Worm (Caenorhabditis elegans) whole organism, L3 larva: ENCODE measurements around the gene dod-21.

Experiments used
- ama-1 ChIP-seq: fragments of 150-350 bp; optimal IDR thresholded peaks from 2 replicates; lab custom pipeline; 2018
- elt-2 ChIP-seq: sonication (generic microtip); optimal IDR thresholded peaks from 2 replicates; lab custom pipeline; 2016; ENCODE audit warnings: missing genetic modification reagents, mild to moderate bottlenecking, missing genetic modification characterization, missing compliant biosample characterization
- eor-1 ChIP-seq, 2 experiments: fragments of 150-350 bp; optimal IDR thresholded peaks; 2 replicates each; lab custom pipeline; 2014 to 2018; ENCODE audit warnings: missing biosample characterization in 2 of 2, missing genetic modification characterization in 2 of 2
- fkh-10 ChIP-seq: sonication (generic microtip); optimal IDR thresholded peaks from 2 replicates; lab custom pipeline; 2017; ENCODE audit warnings: missing biosample characterization, missing genetic modification reagents, missing genetic modification characterization
- fos-1 ChIP-seq: fragments of 150-350 bp; optimal IDR thresholded peaks from 2 replicates; lab custom pipeline; 2014; ENCODE audit warnings: missing biosample characterization, missing genetic modification characterization
- jun-1 ChIP-seq: fragments of 150-350 bp; optimal IDR thresholded peaks from 2 replicates; lab custom pipeline; 2014; ENCODE audit warnings: missing biosample characterization, missing genetic modification reagents, missing genetic modification characterization
- lin-39 ChIP-seq: fragments of 150-350 bp; optimal IDR thresholded peaks from 2 replicates; lab custom pipeline; 2018; ENCODE audit warnings: missing biosample characterization, missing genetic modification reagents, missing genetic modification characterization
- mdl-1 ChIP-seq: fragments of 150-350 bp; optimal IDR thresholded peaks from 2 replicates; lab custom pipeline; 2014; ENCODE audit warnings: missing biosample characterization, missing genetic modification characterization
- nhr-11 ChIP-seq: fragments of 150-350 bp; optimal IDR thresholded peaks from 2 replicates; lab custom pipeline; 2014; ENCODE audit warnings: missing biosample characterization, missing genetic modification characterization
- nhr-237 ChIP-seq: fragments of 150-350 bp; optimal IDR thresholded peaks from 2 replicates; lab custom pipeline; 2014; ENCODE audit warnings: missing biosample characterization, missing genetic modification characterization
- nhr-25 ChIP-seq: sonication (generic microtip); optimal IDR thresholded peaks from 2 replicates; lab custom pipeline; 2017; ENCODE audit warnings: missing biosample characterization, missing genetic modification characterization
- pha-4 ChIP-seq: fragments of 150-350 bp; optimal IDR thresholded peaks from 2 replicates; lab custom pipeline; 2014; ENCODE audit warnings: missing biosample characterization, missing genetic modification reagents, missing genetic modification characterization
- pqm-1 ChIP-seq: fragments of 150-350 bp; optimal IDR thresholded peaks from 2 replicates; lab custom pipeline; 2017; ENCODE audit warnings: missing biosample characterization, missing genetic modification characterization, inconsistent platforms

DNA sequence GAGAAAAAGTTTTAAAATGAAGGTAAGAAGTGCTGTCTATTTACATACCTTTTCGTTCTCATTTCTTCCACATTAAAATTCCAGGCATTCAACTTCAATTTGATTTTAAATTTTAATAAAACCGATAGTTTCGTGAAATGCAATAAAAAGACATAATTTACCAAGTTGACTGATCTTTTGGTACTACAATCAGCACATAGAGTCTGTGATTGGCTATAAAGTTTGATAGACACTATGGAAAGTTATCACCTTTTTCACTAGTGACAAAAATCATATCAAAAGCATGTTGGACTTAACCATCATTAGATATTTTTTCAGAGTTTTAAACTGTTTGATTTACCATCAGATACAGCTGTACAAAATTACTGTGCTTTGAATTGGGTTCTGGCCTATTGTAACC lies 21.1 kb upstream of the dod-21 start, which contains the start of gene srz-15:
- TF ChIP-seq pqm-1 (no peak), fos-1 (tag; lab: Kevin White, UChicago) (no peak), fkh-10 (GFP tag; lab: Kevin White, UChicago) (no peak), ama-1 (lab: Kevin White, UChicago) (no peak), jun-1 (tag; lab: Kevin White, UChicago) (no peak), nhr-237 (tag; lab: Kevin White, UChicago) (no peak), eor-1 (tag; optimal IDR thresholded peaks at IDR 0.05; lab: Kevin White, UChicago) (no peak), nhr-25 (tag; lab: Kevin White, UChicago) (no peak), pha-4 (tag; lab: Kevin White, UChicago) (no peak), mdl-1 (tag; lab: Kevin White, UChicago) (no peak), nhr-11 (tag; lab: Kevin White, UChicago) (no peak), lin-39 (tag; lab: Kevin White, UChicago) (no peak), elt-2 (no peak)
